Fruit fly (Drosophila melanogaster): Measurements from ENCODE around the gene Mkrn1.

- TF ChIP-seq CG14655 (GFP tag; optimal IDR thresholded peaks at IDR 0.05) (no peak), EcR (GFP tag; optimal IDR thresholded peaks at IDR 0.05) (no peak), CG17806 (tag; optimal IDR thresholded peaks at IDR 0.05) (no peak), CG10348 (GFP tag; IDR thresholded peaks at IDR 0.05) (no peak), CG4496 (GFP tag; IDR thresholded peaks at IDR 0.05) (no peak), Pif1B (GFP tag; optimal IDR thresholded peaks at IDR 0.05) (no peak)
Measured at dm6 chr3L:21568254-21568653, 34.7 kb upstream of the Mkrn1 start.
